Fruit fly (Drosophila melanogaster) whole organism, embryonic: ENCODE results near the gene CG15742.

Experiments used
- Bgb ChIP-seq: fragments of 200-800 bp; sonication (Bioruptor generic); IDR thresholded peaks from 2 replicates; pipeline ENCODE4 v1.3.6; 2022; ENCODE audit warnings: missing biosample characterization, missing genetic modification characterization; ENCODE audit not compliant: partially characterized antibody
- CG11695 ChIP-seq: fragments of 200-800 bp; sonication (Bioruptor generic); IDR thresholded peaks from 3 replicates; pipeline ENCODE4 v1.3.6; 2022; ENCODE audit warnings: missing biosample characterization, missing genetic modification characterization
- CG12391 ChIP-seq: fragments of 200-800 bp; sonication (Bioruptor generic); optimal IDR thresholded peaks from 3 replicates; lab custom pipeline; 2018; ENCODE audit warnings: missing biosample characterization, mild to moderate bottlenecking, missing genetic modification characterization, moderate library complexity
- CG14710 ChIP-seq: fragments of 200-800 bp; sonication (Bioruptor generic); optimal IDR thresholded peaks from 3 replicates; lab custom pipeline; 2019; ENCODE audit warnings: missing biosample characterization, mild to moderate bottlenecking, missing genetic modification characterization, moderate library complexity
- CG1529 ChIP-seq: fragments of 200-800 bp; sonication (Bioruptor generic); optimal IDR thresholded peaks from 3 replicates; lab custom pipeline; 2018; ENCODE audit warnings: missing biosample characterization, missing genetic modification characterization
- CG1647 ChIP-seq: fragments of 200-800 bp; sonication (Bioruptor generic); optimal IDR thresholded peaks from 3 replicates; lab custom pipeline; 2016; ENCODE audit warnings: missing biosample characterization, missing genetic modification characterization
- CG1792 ChIP-seq: fragments of 200-800 bp; sonication (Bioruptor generic); optimal IDR thresholded peaks from 2 replicates; lab custom pipeline; 2016; ENCODE audit warnings: missing biosample characterization, missing genetic modification characterization
- CG18619 ChIP-seq: fragments of 200-800 bp; sonication (Bioruptor generic); optimal IDR thresholded peaks from 3 replicates; lab custom pipeline; 2017; ENCODE audit warnings: missing biosample characterization, mild to moderate bottlenecking, missing genetic modification characterization
- CG2875 ChIP-seq: fragments of 200-800 bp; sonication (Bioruptor generic); optimal IDR thresholded peaks from 2 replicates; lab custom pipeline; 2017; ENCODE audit warnings: missing biosample characterization, mild to moderate bottlenecking, missing genetic modification characterization, missing genetic modification reagents
- CG3995 ChIP-seq: fragments of 200-800 bp; sonication (Bioruptor generic); optimal IDR thresholded peaks from 3 replicates; lab custom pipeline; 2016; ENCODE audit warnings: missing biosample characterization, missing genetic modification characterization
- CG4617 ChIP-seq: fragments of 200-800 bp; sonication (Bioruptor generic); optimal IDR thresholded peaks from 3 replicates; lab custom pipeline; 2016; ENCODE audit warnings: missing biosample characterization, missing genetic modification characterization, borderline replicate concordance
- CG7556 ChIP-seq: fragments of 200-800 bp; sonication (Bioruptor generic); optimal IDR thresholded peaks from 2 replicates; lab custom pipeline; 2017; ENCODE audit warnings: missing biosample characterization, mild to moderate bottlenecking, missing genetic modification characterization
- CG7928 ChIP-seq: fragments of 200-800 bp; sonication (Bioruptor generic); optimal IDR thresholded peaks from 2 replicates; lab custom pipeline; 2017; ENCODE audit warnings: missing biosample characterization, mild to moderate bottlenecking, missing genetic modification characterization
- CG8281 ChIP-seq: fragments of 200-800 bp; sonication (Bioruptor generic); optimal IDR thresholded peaks from 2 replicates; lab custom pipeline; 2018; ENCODE audit warnings: missing biosample characterization, mild to moderate bottlenecking, missing genetic modification characterization, moderate library complexity
- CG8388 ChIP-seq: fragments of 200-800 bp; sonication (Bioruptor generic); optimal IDR thresholded peaks from 2 replicates; lab custom pipeline; 2019; ENCODE audit warnings: missing biosample characterization, mild to moderate bottlenecking, missing genetic modification characterization, moderate library complexity
- CkIIα-i1 ChIP-seq: fragments of 200-800 bp; sonication (Bioruptor generic); IDR thresholded peaks from 2 replicates; pipeline ENCODE4 v1.3.6; 2022; ENCODE audit warnings: missing biosample characterization, missing genetic modification characterization
- Dad ChIP-seq: fragments of 200-800 bp; sonication (Bioruptor generic); optimal IDR thresholded peaks from 3 replicates; lab custom pipeline; 2016; ENCODE audit warnings: missing biosample characterization, missing genetic modification characterization
- GATAe ChIP-seq: fragments of 200-800 bp; sonication (Bioruptor generic); conservative IDR thresholded peaks from 2 replicates; pipeline ENCODE4 v1.3.6; 2022; ENCODE audit warnings: missing biosample characterization, missing genetic modification characterization
- HLH3B ChIP-seq: fragments of 200-800 bp; sonication (Bioruptor generic); IDR thresholded peaks from 2 replicates; pipeline ENCODE4 v1.3.6; 2022; ENCODE audit warnings: missing biosample characterization, missing genetic modification characterization
- HmgD ChIP-seq: fragments of 200-800 bp; sonication (Bioruptor generic); optimal IDR thresholded peaks from 3 replicates; lab custom pipeline; 2016; ENCODE audit warnings: missing biosample characterization, missing genetic modification characterization
- Sox102F ChIP-seq: fragments of 200-800 bp; sonication (Bioruptor generic); optimal IDR thresholded peaks from 2 replicates; lab custom pipeline; 2018; ENCODE audit warnings: missing biosample characterization, mild to moderate bottlenecking, missing genetic modification characterization, moderate library complexity
- bbx ChIP-seq: fragments of 200-800 bp; sonication (Bioruptor generic); IDR thresholded peaks from 2 replicates; pipeline ENCODE4 v1.3.6; 2022; ENCODE audit warnings: missing biosample characterization, missing genetic modification characterization; ENCODE audit not compliant: partially characterized antibody
- cas ChIP-seq: fragments of 200-800 bp; sonication (Bioruptor generic); IDR thresholded peaks from 2 replicates; pipeline ENCODE4 v1.3.6; 2022; ENCODE audit warnings: missing biosample characterization, missing genetic modification characterization
- dimm ChIP-seq: fragments of 200-800 bp; sonication (Bioruptor generic); IDR thresholded peaks from 2 replicates; pipeline ENCODE4 v1.3.6; 2022; ENCODE audit warnings: missing biosample characterization, missing genetic modification characterization
- dmrt99B ChIP-seq: fragments of 200-800 bp; sonication (Bioruptor generic); optimal IDR thresholded peaks from 2 replicates; lab custom pipeline; 2018; ENCODE audit warnings: missing biosample characterization, mild to moderate bottlenecking, missing genetic modification characterization, moderate library complexity
- ham ChIP-seq: fragments of 200-800 bp; sonication (Bioruptor generic); IDR thresholded peaks from 2 replicates; pipeline ENCODE4 v1.3.6; 2022; ENCODE audit warnings: missing biosample characterization, missing genetic modification characterization
- inv ChIP-seq: fragments of 200-800 bp; sonication (Bioruptor generic); IDR thresholded peaks from 2 replicates; pipeline ENCODE4 v1.3.6; 2022; ENCODE audit warnings: missing biosample characterization, missing genetic modification characterization; ENCODE audit not compliant: partially characterized antibody
- pfk ChIP-seq: fragments of 200-800 bp; sonication (Bioruptor generic); optimal IDR thresholded peaks from 2 replicates; lab custom pipeline; 2018; ENCODE audit warnings: missing biosample characterization, mild to moderate bottlenecking, missing genetic modification characterization, moderate library complexity
- stc ChIP-seq: fragments of 200-800 bp; sonication (Bioruptor generic); IDR thresholded peaks from 2 replicates; pipeline ENCODE4 v1.3.6; 2022; ENCODE audit warnings: missing biosample characterization, missing genetic modification characterization
- stwl ChIP-seq: fragments of 200-800 bp; sonication (Bioruptor generic); optimal IDR thresholded peaks from 3 replicates; lab custom pipeline; 2018; ENCODE audit warnings: missing biosample characterization, mild to moderate bottlenecking, missing genetic modification characterization, moderate library complexity
- tio ChIP-seq: fragments of 200-800 bp; sonication (Bioruptor generic); optimal IDR thresholded peaks from 2 replicates; lab custom pipeline; 2017; ENCODE audit warnings: missing biosample characterization, missing genetic modification characterization, inconsistent platforms
- zen2 ChIP-seq: fragments of 200-800 bp; sonication (Bioruptor generic); IDR thresholded peaks from 3 replicates; pipeline ENCODE4 v1.3.6; 2022; ENCODE audit warnings: missing biosample characterization, missing genetic modification characterization; ENCODE audit not compliant: partially characterized antibody

CG15742 gene

dm6 chrX:13208075-13208474 is 50.2 kb downstream of the CG15742 start (continued):
- TF ChIP-seq CG3995 (no peak), CG1529 (GFP tag; lab: Kevin White, UChicago) (no peak), HmgD (GFP tag; lab: Kevin White, UChicago) (no peak), CG7928 (GFP tag; lab: Kevin White, UChicago) (no peak), HLH3B (GFP tag; lab: Robert Waterston, UW) (no peak), zen2 (GFP tag; lab: Robert Waterston, UW) (no peak), inv (GFP tag; lab: Robert Waterston, UW) (no peak), dmrt99B (tag; lab: Kevin White, UChicago) (peak; percentile 66), CG14710 (tag; lab: Kevin White, UChicago) (peak; percentile 18), CkIIα-i1 (GFP tag; lab: Robert Waterston, UW) (no peak), Dad (GFP tag; lab: Kevin White, UChicago) (no peak), GATAe (GFP tag; lab: Robert Waterston, UW) (no peak), stwl (tag; lab: Kevin White, UChicago) (no peak), ham (GFP tag; lab: Robert Waterston, UW) (no peak), CG8281 (tag; lab: Kevin White, UChicago) (no peak), CG2875 (no peak), Bgb (GFP tag; lab: Robert Waterston, UW) (no peak), dimm (GFP tag; lab: Robert Waterston, UW) (no peak), CG7556 (GFP tag; lab: Kevin White, UChicago) (peak; percentile 71), bbx (GFP tag; lab: Robert Waterston, UW) (no peak), cas (GFP tag; lab: Robert Waterston, UW) (no peak), CG4617 (GFP tag; lab: Kevin White, UChicago) (no peak), CG12391 (tag; lab: Kevin White, UChicago) (peak; percentile 53), pfk (GFP tag; lab: Kevin White, UChicago) (no peak), tio (GFP tag; lab: Kevin White, UChicago) (no peak), stc (GFP tag; lab: Robert Waterston, UW) (no peak), Sox102F (GFP tag; lab: Kevin White, UChicago) (peak; percentile 28), CG18619 (GFP tag; lab: Kevin White, UChicago) (peak; percentile 22), CG11695 (GFP tag; lab: Robert Waterston, UW) (0 out of 3 replicates have a peak, but pooled peaks have one; percentile 27), CG8388 (GFP tag; lab: Kevin White, UChicago) (no peak), CG1647 (GFP tag; lab: Kevin White, UChicago) (no peak), CG1792 (GFP tag; lab: Kevin White, UChicago) (no peak)
- TF ChIP-seq, all 482 proteins: peak for 79
